Fruit fly (Drosophila melanogaster) whole organism, prepupa: ENCODE measurements around the gene CG1024.

Source experiments
- CG9139 ChIP-seq: fragments of 200-800 bp; sonication (Bioruptor generic); optimal IDR thresholded peaks from 3 replicates; lab custom pipeline; 2017; ENCODE audit warnings: missing biosample characterization, mild to moderate bottlenecking, missing genetic modification characterization
- Eip78C ChIP-seq: fragments of 200-800 bp; sonication (Bioruptor generic); peaks from one replicate; lab custom pipeline; 2016; ENCODE audit warnings: missing biosample characterization, missing genetic modification characterization
- achi ChIP-seq: fragments of 200-800 bp; sonication (Bioruptor generic); optimal IDR thresholded peaks from 3 replicates; lab custom pipeline; 2016; ENCODE audit warnings: missing biosample characterization, missing genetic modification characterization

dm6 chr3R:6395572-6396295, 15.6 kb upstream of the CG1024 start:
- TF ChIP-seq CG9139: no peak
- TF ChIP-seq achi (GFP tag; lab: Kevin White, UChicago): peak; percentile 62
- TF ChIP-seq Eip78C: peak; percentile 94
